Worm (Caenorhabditis elegans): Measurements from ENCODE around the gene Y116A8A.150.

- TF ChIP-seq unc-62 (GFP tag; optimal IDR thresholded peaks at IDR 0.05) (no peak), nhr-12 (tag; optimal IDR thresholded peaks at IDR 0.05) (no peak), zip-8 (tag; optimal IDR thresholded peaks at IDR 0.05) (no peak), nhr-237 (tag; optimal IDR thresholded peaks at IDR 0.05) (no peak), ces-1 (GFP tag; optimal IDR thresholded peaks at IDR 0.05) (no peak), snpc-4 (tag; optimal IDR thresholded peaks at IDR 0.05) (no peak), nhr-28 (tag; optimal IDR thresholded peaks at IDR 0.05) (no peak), pha-4 (tag; optimal IDR thresholded peaks at IDR 0.05) (no peak), ztf-11 (tag; optimal IDR thresholded peaks at IDR 0.05) (no peak)
Measured at ce11 chrIV:16813825-16814224, 28.9 kb downstream of the Y116A8A.150 start, which contains the start of gene Y116A8A.2.

Data from whole organism, mixed stage, embryonic.